Worm (Caenorhabditis elegans) whole organism, L1 larva: ENCODE measurements around the gene pals-24.

Experiments
- C04F5.9 ChIP-seq: sonication (generic microtip); optimal IDR thresholded peaks from 2 replicates; lab custom pipeline; 2016; ENCODE audit warnings: missing genetic modification characterization, missing compliant biosample characterization
- F16B12.6 ChIP-seq: fragments of 150-350 bp; optimal IDR thresholded peaks from 2 replicates; lab custom pipeline; 2014; ENCODE audit warnings: missing biosample characterization, missing genetic modification characterization
- aha-1 ChIP-seq: fragments of 150-350 bp; optimal IDR thresholded peaks from 2 replicates; lab custom pipeline; 2014; ENCODE audit warnings: missing biosample characterization, missing genetic modification characterization
- alr-1 ChIP-seq: fragments of 200-800 bp; sonication (Bioruptor generic); optimal IDR thresholded peaks from 2 replicates; lab custom pipeline; 2018; ENCODE audit warnings: borderline replicate concordance, mild to moderate bottlenecking, missing genetic modification characterization, missing compliant biosample characterization
- blmp-1 ChIP-seq: fragments of 150-350 bp; optimal IDR thresholded peaks from 2 replicates; lab custom pipeline; 2014; ENCODE audit warnings: missing biosample characterization, missing genetic modification characterization
- ceh-88 ChIP-seq: fragments of 200-800 bp; sonication (Bioruptor generic); IDR thresholded peaks from 2 replicates; pipeline ENCODE4 v1.3.6; 2022; ENCODE audit warnings: missing genetic modification characterization, missing compliant biosample characterization
- dsc-1 ChIP-seq: sonication (generic microtip); optimal IDR thresholded peaks from 2 replicates; lab custom pipeline; 2016; ENCODE audit warnings: mild to moderate bottlenecking, missing genetic modification characterization, missing compliant biosample characterization
- efl-1 ChIP-seq, 4 experiments: fragments of 150-350 bp; optimal IDR thresholded peaks in 3 of 4; peaks in 1 of 4; 1 replicate in 1 of 4; 2 replicates in 3 of 4; lab custom pipeline; 2014; ENCODE audit warnings: missing biosample characterization in 2 of 4, missing genetic modification characterization in 2 of 4, missing genetic modification reagents in 2 of 4
- egl-13 ChIP-seq: sonication (generic microtip); optimal IDR thresholded peaks from 2 replicates; lab custom pipeline; 2016; ENCODE audit warnings: missing genotype, missing genetic modification reagents, missing genetic modification characterization, missing compliant biosample characterization
- elt-2 ChIP-seq: sonication (generic microtip); optimal IDR thresholded peaks from 2 replicates; lab custom pipeline; 2016; ENCODE audit warnings: missing genetic modification characterization, mild to moderate bottlenecking, inconsistent platforms, missing compliant biosample characterization, missing genetic modification reagents
- elt-3 ChIP-seq, 6 experiments: fragments of 150-350 bp in 1 of 6; sonication (generic microtip); optimal IDR thresholded peaks; 2 replicates each; lab custom pipeline; 2017 to 2018; ENCODE audit warnings: missing biosample characterization in 6 of 6, missing genetic modification characterization in 6 of 6, inconsistent platforms in 1 of 6
- fkh-10 ChIP-seq: sonication (generic microtip); optimal IDR thresholded peaks from 2 replicates; lab custom pipeline; 2017; ENCODE audit warnings: missing biosample characterization, missing genetic modification reagents, missing genetic modification characterization
- grh-1 ChIP-seq: fragments of 200-800 bp; sonication (Bioruptor generic); IDR thresholded peaks from 2 replicates; pipeline ENCODE4 v1.3.6; 2022; ENCODE audit warnings: missing genetic modification reagents, missing genetic modification characterization, missing compliant biosample characterization
- hlh-4 ChIP-seq: sonication (generic microtip); optimal IDR thresholded peaks from 2 replicates; lab custom pipeline; 2016; ENCODE audit warnings: mild to moderate bottlenecking, missing genetic modification characterization, missing compliant biosample characterization
- hpl-2 ChIP-seq: fragments of 150-350 bp; optimal IDR thresholded peaks from 2 replicates; lab custom pipeline; 2014; ENCODE audit warnings: missing biosample characterization, missing genetic modification reagents, missing genetic modification characterization
- isw-1 ChIP-seq: fragments of 200-800 bp; sonication (Bioruptor generic); IDR thresholded peaks from 2 replicates; pipeline ENCODE4 v1.3.6; 2022; ENCODE audit warnings: missing genetic modification characterization, missing compliant biosample characterization
- jun-1 ChIP-seq: fragments of 150-350 bp; optimal IDR thresholded peaks from 2 replicates; lab custom pipeline; 2014; ENCODE audit warnings: missing biosample characterization, missing genetic modification reagents, missing genetic modification characterization
- lin-13 ChIP-seq: fragments of 150-350 bp; optimal IDR thresholded peaks from 2 replicates; lab custom pipeline; 2014; ENCODE audit warnings: missing biosample characterization, missing genetic modification reagents, missing genetic modification characterization
- lin-14 ChIP-seq: fragments of 200-800 bp; sonication (Bioruptor generic); optimal IDR thresholded peaks from 2 replicates; lab custom pipeline; 2018; ENCODE audit warnings: mild to moderate bottlenecking, missing genetic modification characterization, moderate library complexity, missing compliant biosample characterization
- lin-35 ChIP-seq, 2 experiments: fragments of 150-350 bp; optimal IDR thresholded peaks; 2 replicates each; lab custom pipeline; 2014; ENCODE audit warnings: missing biosample characterization in 2 of 2, missing genetic modification characterization in 2 of 2, missing genetic modification reagents in 2 of 2
- lin-39 ChIP-seq: fragments of 150-350 bp; optimal IDR thresholded peaks from 2 replicates; lab custom pipeline; 2014; ENCODE audit warnings: missing biosample characterization, missing genetic modification reagents, missing genetic modification characterization
- lir-3 ChIP-seq: sonication (generic microtip); optimal IDR thresholded peaks from 2 replicates; lab custom pipeline; 2016; ENCODE audit warnings: mild to moderate bottlenecking, missing genetic modification characterization, moderate library complexity, missing compliant biosample characterization; ENCODE audit not compliant: poor library complexity
- lsy-2 ChIP-seq, 2 experiments: fragments of 150-350 bp; optimal IDR thresholded peaks; 2 replicates each; lab custom pipeline; 2014; ENCODE audit warnings: missing biosample characterization in 2 of 2, missing genetic modification characterization in 2 of 2
- mdl-1 ChIP-seq, 2 experiments: fragments of 150-350 bp; optimal IDR thresholded peaks; 2 replicates each; lab custom pipeline; 2014 to 2017; ENCODE audit warnings: missing biosample characterization in 2 of 2, missing genetic modification characterization in 2 of 2, inconsistent platforms in 1 of 2
- mep-1 ChIP-seq: fragments of 150-350 bp; optimal IDR thresholded peaks from 2 replicates; lab custom pipeline; 2014; ENCODE audit warnings: missing biosample characterization, missing genetic modification characterization
- nhr-12 ChIP-seq: sonication (generic microtip); optimal IDR thresholded peaks from 2 replicates; lab custom pipeline; 2017; ENCODE audit warnings: missing biosample characterization, missing genetic modification characterization
- nhr-19 ChIP-seq: fragments of 200-800 bp; sonication (Bioruptor generic); conservative IDR thresholded peaks from 2 replicates; pipeline ENCODE4 v1.3.6; 2022; ENCODE audit warnings: missing genetic modification characterization, missing compliant biosample characterization
- nhr-47 ChIP-seq: sonication (generic microtip); optimal IDR thresholded peaks from 2 replicates; lab custom pipeline; 2016; ENCODE audit warnings: mild to moderate bottlenecking, missing genetic modification characterization, moderate library complexity, missing compliant biosample characterization
- nhr-76 ChIP-seq: sonication (generic microtip); optimal IDR thresholded peaks from 2 replicates; lab custom pipeline; 2017; ENCODE audit warnings: missing biosample characterization, missing genetic modification characterization
- nhr-77 ChIP-seq: fragments of 150-350 bp; optimal IDR thresholded peaks from 2 replicates; lab custom pipeline; 2014; ENCODE audit warnings: missing biosample characterization, missing genetic modification characterization
- nhr-84 ChIP-seq: sonication (generic microtip); optimal IDR thresholded peaks from 2 replicates; lab custom pipeline; 2017; ENCODE audit warnings: missing biosample characterization, missing genetic modification characterization
- nhr-85 ChIP-seq: sonication (generic microtip); peaks from one replicate; lab custom pipeline; 2016; ENCODE audit warnings: missing genetic modification characterization, inconsistent platforms, missing compliant biosample characterization
- pqm-1 ChIP-seq: sonication (generic microtip); optimal IDR thresholded peaks from 3 replicates; lab custom pipeline; 2017; ENCODE audit warnings: missing biosample characterization, missing genetic modification characterization
- skn-1 ChIP-seq: fragments of 150-350 bp; optimal IDR thresholded peaks from 2 replicates; lab custom pipeline; 2014; ENCODE audit warnings: missing biosample characterization, missing genetic modification characterization
- snpc-4 ChIP-seq: fragments of 150-350 bp; optimal IDR thresholded peaks from 2 replicates; lab custom pipeline; 2014; ENCODE audit warnings: missing biosample characterization, missing genetic modification characterization
- sptf-1 ChIP-seq: fragments of 150-350 bp; optimal IDR thresholded peaks from 2 replicates; lab custom pipeline; 2014; ENCODE audit warnings: missing biosample characterization, missing genetic modification characterization
- sup-37 ChIP-seq: fragments of 200-800 bp; sonication (Bioruptor generic); optimal IDR thresholded peaks from 2 replicates; lab custom pipeline; 2018; ENCODE audit warnings: mild to moderate bottlenecking, missing genetic modification characterization, missing compliant biosample characterization
- swsn-7 ChIP-seq: sonication (generic microtip); optimal IDR thresholded peaks from 2 replicates; lab custom pipeline; 2016; ENCODE audit warnings: missing genetic modification characterization, missing compliant biosample characterization
- tlp-1 ChIP-seq: fragments of 150-350 bp; optimal IDR thresholded peaks from 2 replicates; lab custom pipeline; 2014; ENCODE audit warnings: missing biosample characterization, missing genetic modification characterization
- unc-130 ChIP-seq: fragments of 150-350 bp; optimal IDR thresholded peaks from 2 replicates; lab custom pipeline; 2017; ENCODE audit warnings: missing biosample characterization, missing genetic modification characterization, inconsistent platforms
- unc-62 ChIP-seq: fragments of 150-350 bp; optimal IDR thresholded peaks from 2 replicates; lab custom pipeline; 2014; ENCODE audit warnings: missing biosample characterization, missing genetic modification reagents, missing genetic modification characterization
- unc-86 ChIP-seq: sonication (generic microtip); optimal IDR thresholded peaks from 2 replicates; lab custom pipeline; 2016; ENCODE audit warnings: missing genetic modification characterization, missing compliant biosample characterization
- vab-15 ChIP-seq: sonication (generic microtip); optimal IDR thresholded peaks from 2 replicates; lab custom pipeline; 2017; ENCODE audit warnings: missing genotype, mild to moderate bottlenecking, missing genetic modification characterization, missing compliant biosample characterization
- ztf-11 ChIP-seq, 2 experiments: sonication (generic microtip); optimal IDR thresholded peaks; 2 replicates each; lab custom pipeline; 2016 to 2017; ENCODE audit warnings: missing genetic modification characterization in 2 of 2, missing biosample characterization in 1 of 2, missing compliant biosample characterization in 1 of 2

The pals-24 gene

ce11 chrIII:120199-120598 lies at the start of gene pals-24:
pals-24 (plus strand) TSS chrIII:120435.
- TF ChIP-seq nhr-12 (tag; lab: Kevin White, UChicago) (no peak), lir-3 (tag; lab: Kevin White, UChicago) (no peak), lin-35 (GFP tag; optimal IDR thresholded peaks at IDR 0.05; lab: Kevin White, UChicago) (peak in 1 of 2 experiments; percentile 14), ceh-88 (GFP tag; lab: Robert Waterston, UW) (no peak), swsn-7 (no peak), unc-86 (tag; lab: Kevin White, UChicago) (no peak), elt-2 (tag; lab: Kevin White, UChicago) (peak; percentile 56), vab-15 (tag; lab: Kevin White, UChicago) (no peak), hlh-4 (tag; lab: Kevin White, UChicago) (no peak), tlp-1 (no peak), lin-14 (GFP tag; lab: Kevin White, UChicago) (no peak), nhr-19 (GFP tag; lab: Robert Waterston, UW) (no peak), efl-1 (optimal IDR thresholded peaks at IDR 0.05; lab: Kevin White, UChicago) (no peak), efl-1 (GFP tag; optimal IDR thresholded peaks at IDR 0.05 in 1 of 2; lab: Kevin White, UChicago) (peak in 1 of 2 experiments; percentile 79), alr-1 (tag; lab: Kevin White, UChicago) (no peak), pqm-1 (tag; lab: Kevin White, UChicago) (no peak), lin-39 (tag; lab: Kevin White, UChicago) (no peak)

- TF ChIP-seq nhr-12 (tag; lab: Kevin White, UChicago): no peak
- no peak for TF ChIP-seq elt-3 (tag; optimal IDR thresholded peaks at IDR 0.05; lab: Kevin White, UChicago)
Measured at ce11 chrIII:72078-72477, 48.2 kb upstream of the pals-24 start.

ce11 chrIII:84372-84771 lies 35.9 kb upstream of the pals-24 start:
- TF ChIP-seq nhr-85 (tag; lab: Kevin White, UChicago) (peak; percentile 56), nhr-84 (tag; lab: Kevin White, UChicago) (no peak), efl-1 (optimal IDR thresholded peaks at IDR 0.05; lab: Kevin White, UChicago) (no peak), efl-1 (GFP tag; optimal IDR thresholded peaks at IDR 0.05 in 1 of 2; lab: Kevin White, UChicago) (peak in 1 of 2 experiments; percentile 25)

- TF ChIP-seq lin-13 (GFP tag; lab: Kevin White, UChicago) (peak; percentile 39), unc-130 (tag; lab: Kevin White, UChicago) (peak; percentile 52), mdl-1 (tag; optimal IDR thresholded peaks at IDR 0.05; lab: Kevin White, UChicago) (peak in 1 of 2 experiments; percentile 57), ceh-88 (GFP tag; lab: Robert Waterston, UW) (peak; percentile 20; the same call in 1 of the 2 replicates), fkh-10 (peak; percentile 32), unc-86 (tag; lab: Kevin White, UChicago) (peak; percentile 35), F16B12.6 (peak; percentile 38), ztf-11 (tag; optimal IDR thresholded peaks at IDR 0.05; lab: Kevin White, UChicago) (no peak), elt-2 (tag; lab: Kevin White, UChicago) (no peak), lsy-2 (tag; optimal IDR thresholded peaks at IDR 0.05; lab: Kevin White, UChicago) (peak; percentile 73 to 91), nhr-76 (tag; lab: Kevin White, UChicago) (no peak), alr-1 (tag; lab: Kevin White, UChicago) (no peak), lin-14 (GFP tag; lab: Kevin White, UChicago) (peak; percentile 69), nhr-77 (tag; lab: Kevin White, UChicago) (peak; percentile 60), egl-13 (tag; lab: Kevin White, UChicago) (peak; percentile 49), elt-3 (tag; optimal IDR thresholded peaks at IDR 0.05; lab: Kevin White, UChicago) (peak in 1 of 6 experiments; percentile 50), dsc-1 (peak; percentile 47), lin-35 (GFP tag; optimal IDR thresholded peaks at IDR 0.05; lab: Kevin White, UChicago) (peak; percentile 79 to 86), blmp-1 (peak; percentile 67), aha-1 (no peak), snpc-4 (tag; lab: Kevin White, UChicago) (peak; percentile 42), sptf-1 (no peak), swsn-7 (no peak), nhr-47 (tag; lab: Kevin White, UChicago) (no peak), isw-1 (GFP tag; lab: Robert Waterston, UW) (peak; percentile 58), tlp-1 (no peak), vab-15 (tag; lab: Kevin White, UChicago) (no peak), jun-1 (tag; lab: Kevin White, UChicago) (peak; percentile 4), sup-37 (GFP tag; lab: Kevin White, UChicago) (no peak), skn-1 (tag; lab: Kevin White, UChicago) (peak; percentile 63), C04F5.9 (tag; lab: Kevin White, UChicago) (no peak), pqm-1 (tag; lab: Kevin White, UChicago) (no peak), hpl-2 (GFP tag; lab: Kevin White, UChicago) (no peak), mep-1 (tag; lab: Kevin White, UChicago) (peak; percentile 75), grh-1 (GFP tag; lab: Robert Waterston, UW) (no peak), unc-62 (GFP tag; lab: Kevin White, UChicago) (no peak)
Measured at ce11 chrIII:86316-86715, 33.9 kb upstream of the pals-24 start, which contains the start of gene attf-3. attf-3 (minus strand) TSS chrIII:86384.
